Fruit fly (Drosophila melanogaster): Measurements from ENCODE around the gene Mi-2.

Mi-2 gene

dm6 chr3L:19906780-19907705 lies 3.0 kb downstream of the Mi-2 start (continued):
- TF ChIP-seq Xbp1 (GFP tag; optimal IDR thresholded peaks at IDR 0.05) (no peak), gsb-n (tag; optimal IDR thresholded peaks at IDR 0.05) (peak; percentile 8), Poxn (GFP tag; IDR thresholded peaks at IDR 0.05) (no peak), bbx (GFP tag; IDR thresholded peaks at IDR 0.05; ENCODE audit: partially characterized antibody) (no peak), H2.0 (GFP tag; IDR thresholded peaks at IDR 0.05) (peak; percentile 22; the same call in 1 of the 2 replicates), CG4820 (GFP tag; optimal IDR thresholded peaks at IDR 0.05) (peak; percentile 26), CG4328 (GFP tag; optimal IDR thresholded peaks at IDR 0.05) (peak; percentile 74), CG11247 (GFP tag; IDR thresholded peaks at IDR 0.05) (peak; percentile 79), tap (tag; optimal IDR thresholded peaks at IDR 0.05) (no peak), sd (tag; optimal IDR thresholded peaks at IDR 0.05) (peak; percentile 84), CG18619 (GFP tag; optimal IDR thresholded peaks at IDR 0.05) (peak; percentile 58), wek (GFP tag; optimal IDR thresholded peaks at IDR 0.05) (peak; percentile 77), CG10267 (tag; optimal IDR thresholded peaks at IDR 0.05) (no peak), bowl (GFP tag; IDR thresholded peaks at IDR 0.05) (peak; percentile 17; the same call in 1 of the 2 replicates), Oli (tag; optimal IDR thresholded peaks at IDR 0.05) (peak; percentile 18), Abd-B (GFP tag; optimal IDR thresholded peaks at IDR 0.05) (no peak), bigmax (GFP tag; optimal IDR thresholded peaks at IDR 0.05) (peak; percentile 1), zfh2 (GFP tag; optimal IDR thresholded peaks at IDR 0.05) (no peak), nau (GFP tag; optimal IDR thresholded peaks at IDR 0.05) (peak; percentile 74), dpn (GFP tag; optimal IDR thresholded peaks at IDR 0.05) (peak; percentile 34 to 68), Mrtf (GFP tag; IDR thresholded peaks at IDR 0.05) (peak; percentile 49; the same call in 1 of the 3 replicates), dysf (GFP tag; IDR thresholded peaks at IDR 0.05) (peak; percentile 35; the same call in 1 of the 3 replicates), ato (GFP tag; IDR thresholded peaks at IDR 0.05; ENCODE audit: partially characterized antibody) (no peak), CG42726 (GFP tag; IDR thresholded peaks at IDR 0.05; ENCODE audit: partially characterized antibody) (no peak), Gsc (GFP tag; IDR thresholded peaks at IDR 0.05) (no peak), ham (GFP tag; IDR thresholded peaks at IDR 0.05) (no peak), D19A (tag; optimal IDR thresholded peaks at IDR 0.05) (peak; percentile 9), Side (GFP tag; optimal IDR thresholded peaks at IDR 0.05) (peak; percentile 74), CG9797 (GFP tag; optimal IDR thresholded peaks at IDR 0.05) (peak; percentile 34), CG9609 (GFP tag; optimal IDR thresholded peaks at IDR 0.05) (no peak), fd96Cb (tag; optimal IDR thresholded peaks at IDR 0.05) (peak; percentile 44), Atf3 (GFP tag; optimal IDR thresholded peaks at IDR 0.05) (no peak), CG3163 (GFP tag; optimal IDR thresholded peaks at IDR 0.05) (peak; percentile 63), otp (GFP tag; IDR thresholded peaks at IDR 0.05) (peak; percentile 82), ems (GFP tag; optimal IDR thresholded peaks at IDR 0.05) (peak; percentile 20), CG32767 (GFP tag; IDR thresholded peaks at IDR 0.05) (peak; percentile 51; the same call in 1 of the 2 replicates), hkb (optimal IDR thresholded peaks at IDR 0.05) (no peak), hkb (GFP tag; IDR thresholded peaks at IDR 0.05) (peak; percentile 68; the same call in 1 of the 2 replicates), wdn (GFP tag; IDR thresholded peaks at IDR 0.05) (peak; percentile 64; the same call in 1 of the 2 replicates), HLH4C (GFP tag; IDR thresholded peaks at IDR 0.05; ENCODE audit: partially characterized antibody) (no peak), ac (GFP tag; optimal IDR thresholded peaks at IDR 0.05) (peak; percentile 64), CG3995 (GFP tag; optimal IDR thresholded peaks at IDR 0.05) (no peak), CG15011 (GFP tag; optimal IDR thresholded peaks at IDR 0.05) (no peak), ATbp (GFP tag; optimal IDR thresholded peaks at IDR 0.05) (peak; percentile 90), CG5245 (GFP tag; optimal IDR thresholded peaks at IDR 0.05) (peak; percentile 57), Chrac-16 (GFP tag; optimal IDR thresholded peaks at IDR 0.05) (no peak), croc (GFP tag; conservative IDR thresholded peaks at IDR 0.05) (no peak), BEAF-32 (GFP tag; optimal IDR thresholded peaks at IDR 0.05) (no peak)

Data from whole organism, embryonic.